Worm (Caenorhabditis elegans) whole organism, young adult: ENCODE measurements around the gene C50D2.6.

Source experiments
- B0261.1 ChIP-seq: sonication (generic microtip); optimal IDR thresholded peaks from 2 replicates; lab custom pipeline; 2016; ENCODE audit warnings: mild to moderate bottlenecking, missing genetic modification characterization, moderate library complexity, missing compliant biosample characterization
- B0336.3 ChIP-seq: fragments of 200-800 bp; sonication (Bioruptor generic); IDR thresholded peaks from 2 replicates; pipeline ENCODE4 v1.3.6; 2022; ENCODE audit warnings: missing genetic modification characterization, missing compliant biosample characterization
- D2030.7 ChIP-seq: fragments of 200-800 bp; sonication (Bioruptor generic); IDR thresholded peaks from 2 replicates; pipeline ENCODE4 v1.3.6; 2022; ENCODE audit warnings: missing genetic modification reagents, missing genetic modification characterization, missing compliant biosample characterization
- F52B5.7 ChIP-seq: sonication (generic microtip); optimal IDR thresholded peaks from 2 replicates; lab custom pipeline; 2016; ENCODE audit warnings: mild to moderate bottlenecking, missing genetic modification characterization, missing compliant biosample characterization
- Y53G8AR.9 ChIP-seq: fragments of 200-800 bp; sonication (Bioruptor generic); conservative IDR thresholded peaks from 2 replicates; pipeline ENCODE4 v1.3.6; 2022; ENCODE audit warnings: missing genetic modification reagents, missing genetic modification characterization, missing compliant biosample characterization
- Y56A3A.18 ChIP-seq: fragments of 200-800 bp; sonication (Bioruptor generic); IDR thresholded peaks from 2 replicates; pipeline ENCODE4 v1.3.6; 2022; ENCODE audit warnings: missing genetic modification reagents, missing genetic modification characterization, missing compliant biosample characterization
- Y79H2A.3 ChIP-seq: fragments of 200-800 bp; sonication (Bioruptor generic); conservative IDR thresholded peaks from 2 replicates; pipeline ENCODE4 v1.3.6; 2022; ENCODE audit warnings: missing genetic modification reagents, missing genetic modification characterization, missing compliant biosample characterization
- atf-7 ChIP-seq: sonication (generic microtip); optimal IDR thresholded peaks from 2 replicates; lab custom pipeline; 2017; ENCODE audit warnings: mild to moderate bottlenecking, missing genetic modification characterization, missing compliant biosample characterization
- athp-1 ChIP-seq: sonication (generic microtip); optimal IDR thresholded peaks from 2 replicates; lab custom pipeline; 2017; ENCODE audit warnings: mild to moderate bottlenecking, missing genetic modification characterization, missing compliant biosample characterization
- attf-3 ChIP-seq: fragments of 200-800 bp; sonication (Bioruptor generic); conservative IDR thresholded peaks from 2 replicates; pipeline ENCODE4 v1.3.6; 2022; ENCODE audit warnings: missing genetic modification reagents, missing genetic modification characterization, missing compliant biosample characterization
- cebp-2 ChIP-seq: fragments of 200-800 bp; sonication (Bioruptor generic); IDR thresholded peaks from 2 replicates; pipeline ENCODE4 v1.3.6; 2022; ENCODE audit warnings: missing genetic modification characterization, missing compliant biosample characterization
- ceh-100 ChIP-seq: fragments of 200-800 bp; sonication (Bioruptor generic); IDR thresholded peaks from 2 replicates; pipeline ENCODE4 v1.3.6; 2022; ENCODE audit warnings: missing genetic modification reagents, missing genetic modification characterization, missing compliant biosample characterization
- ceh-40 ChIP-seq: fragments of 200-800 bp; sonication (Bioruptor generic); IDR thresholded peaks from 2 replicates; pipeline ENCODE4 v1.3.6; 2022; ENCODE audit warnings: missing genetic modification characterization, missing compliant biosample characterization
- ceh-91 ChIP-seq: fragments of 200-800 bp; sonication (Bioruptor generic); IDR thresholded peaks from 2 replicates; pipeline ENCODE4 v1.3.6; 2022; ENCODE audit warnings: missing genetic modification reagents, missing genetic modification characterization, missing compliant biosample characterization
- chd-7 ChIP-seq: sonication (generic microtip); optimal IDR thresholded peaks from 2 replicates; lab custom pipeline; 2016; ENCODE audit warnings: mild to moderate bottlenecking, missing genetic modification characterization, moderate library complexity, missing compliant biosample characterization
- dox-1 ChIP-seq: fragments of 200-800 bp; sonication (Bioruptor generic); IDR thresholded peaks from 2 replicates; pipeline ENCODE4 v1.3.6; 2022; ENCODE audit warnings: missing genetic modification reagents, missing genetic modification characterization, missing compliant biosample characterization
- dpff-1 ChIP-seq: sonication (generic microtip); optimal IDR thresholded peaks from 2 replicates; lab custom pipeline; 2017; ENCODE audit warnings: mild to moderate bottlenecking, missing genetic modification characterization, missing compliant biosample characterization
- efl-1 ChIP-seq: fragments of 150-350 bp; optimal IDR thresholded peaks from 2 replicates; lab custom pipeline; 2014; ENCODE audit warnings: missing biosample characterization, missing genetic modification reagents, missing genetic modification characterization
- egrh-3 ChIP-seq: fragments of 200-800 bp; sonication (Bioruptor generic); IDR thresholded peaks from 2 replicates; pipeline ENCODE4 v1.3.6; 2022; ENCODE audit warnings: missing genetic modification reagents, missing genetic modification characterization, missing compliant biosample characterization
- hmg-20 ChIP-seq: fragments of 200-800 bp; sonication (Bioruptor generic); IDR thresholded peaks from 2 replicates; pipeline ENCODE4 v1.3.6; 2022; ENCODE audit warnings: missing genetic modification reagents, missing genetic modification characterization, missing compliant biosample characterization
- hrde-1 ChIP-seq: sonication (generic microtip); optimal IDR thresholded peaks from 2 replicates; lab custom pipeline; 2016; ENCODE audit warnings: missing genetic modification characterization, mild to moderate bottlenecking, missing compliant biosample characterization, moderate library complexity, missing genotype, missing genetic modification reagents, borderline replicate concordance
- lin-35 ChIP-seq, 3 experiments: fragments of 150-350 bp in 2 of 3; sonication (generic microtip) in 1 of 3; optimal IDR thresholded peaks; 2 replicates each; lab custom pipeline; 2014 to 2018; ENCODE audit warnings: missing biosample characterization in 3 of 3, missing genetic modification characterization in 3 of 3, missing genetic modification reagents in 3 of 3
- madf-10 ChIP-seq: sonication (generic microtip); optimal IDR thresholded peaks from 2 replicates; lab custom pipeline; 2016; ENCODE audit warnings: mild to moderate bottlenecking, missing genetic modification characterization, missing compliant biosample characterization
- madf-3 ChIP-seq: fragments of 200-800 bp; sonication (Bioruptor generic); IDR thresholded peaks from 2 replicates; pipeline ENCODE4 v1.3.6; 2022; ENCODE audit warnings: missing genetic modification reagents, missing genetic modification characterization, missing compliant biosample characterization
- mcd-1 ChIP-seq: fragments of 200-800 bp; sonication (Bioruptor generic); IDR thresholded peaks from 2 replicates; pipeline ENCODE4 v1.3.6; 2022; ENCODE audit warnings: missing genetic modification reagents, missing genetic modification characterization, missing compliant biosample characterization
- mel-28 ChIP-seq: sonication (generic microtip); optimal IDR thresholded peaks from 2 replicates; lab custom pipeline; 2016; ENCODE audit warnings: borderline replicate concordance, mild to moderate bottlenecking, missing genetic modification characterization, missing compliant biosample characterization
- nfya-1 ChIP-seq: sonication (generic microtip); optimal IDR thresholded peaks from 2 replicates; lab custom pipeline; 2017; ENCODE audit warnings: antibody characterized with exemption, missing compliant biosample characterization, missing genetic modification characterization, borderline replicate concordance; ENCODE audit not compliant: insufficient read depth
- nfya-2 ChIP-seq: fragments of 200-800 bp; sonication (Bioruptor generic); IDR thresholded peaks from 2 replicates; pipeline ENCODE4 v1.3.6; 2022; ENCODE audit warnings: missing genetic modification reagents, missing genetic modification characterization, missing compliant biosample characterization
- nhr-179 ChIP-seq: sonication (generic microtip); optimal IDR thresholded peaks from 2 replicates; lab custom pipeline; 2016; ENCODE audit warnings: mild to moderate bottlenecking, missing genetic modification characterization, missing compliant biosample characterization
- pbrm-1 ChIP-seq: fragments of 200-800 bp; sonication (Bioruptor generic); IDR thresholded peaks from 2 replicates; pipeline ENCODE4 v1.3.6; 2022; ENCODE audit warnings: missing genetic modification reagents, missing genetic modification characterization, missing compliant biosample characterization
- rec-8 ChIP-seq, 2 experiments: sonication (generic microtip); optimal IDR thresholded peaks; 2 replicates each; lab custom pipeline; 2016; ENCODE audit warnings: mild to moderate bottlenecking in 2 of 2, missing genetic modification characterization in 2 of 2, missing genetic modification reagents in 2 of 2, missing genotype in 2 of 2, missing biosample characterization in 1 of 2, missing compliant biosample characterization in 1 of 2, moderate library complexity in 1 of 2
- somi-1 ChIP-seq: fragments of 200-800 bp; sonication (Bioruptor generic); optimal IDR thresholded peaks from 2 replicates; lab custom pipeline; 2018; ENCODE audit warnings: mild to moderate bottlenecking, missing genetic modification characterization, missing compliant biosample characterization
- unc-62 ChIP-seq: fragments of 150-350 bp; optimal IDR thresholded peaks from 2 replicates; lab custom pipeline; 2014; ENCODE audit warnings: missing biosample characterization, missing genetic modification reagents, missing genetic modification characterization
- zfh-2 ChIP-seq: fragments of 200-800 bp; sonication (Bioruptor generic); conservative IDR thresholded peaks from 2 replicates; pipeline ENCODE4 v1.3.6; 2022; ENCODE audit warnings: missing genetic modification reagents, missing genetic modification characterization, missing compliant biosample characterization
- ztf-22 ChIP-seq: fragments of 200-800 bp; sonication (Bioruptor generic); optimal IDR thresholded peaks from 2 replicates; lab custom pipeline; 2018; ENCODE audit warnings: mild to moderate bottlenecking, missing genetic modification characterization, moderate library complexity, missing compliant biosample characterization
- ztf-3 ChIP-seq: fragments of 200-800 bp; sonication (Bioruptor generic); optimal IDR thresholded peaks from 2 replicates; lab custom pipeline; 2018; ENCODE audit warnings: mild to moderate bottlenecking, missing genetic modification characterization, missing compliant biosample characterization

Gene C50D2.6

DNA sequence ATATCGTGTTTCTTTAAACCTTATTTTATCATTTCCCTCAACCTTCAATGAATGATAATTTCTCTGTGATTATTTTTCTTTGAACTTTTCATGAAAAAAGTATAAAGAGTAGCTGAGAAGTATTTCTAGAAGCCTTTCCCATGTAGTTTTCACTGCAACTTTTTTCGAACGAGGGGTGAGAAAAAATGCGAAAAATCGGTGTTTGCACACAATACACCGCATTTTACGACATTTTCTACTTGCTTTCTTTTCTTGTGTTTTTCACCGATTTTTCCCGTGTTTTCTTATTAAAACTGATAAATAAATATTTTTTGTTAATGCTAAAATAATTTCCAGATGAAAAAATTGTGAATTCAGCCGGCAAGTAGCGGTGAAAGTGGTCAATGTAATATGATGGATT, 14.7 kb downstream of the C50D2.6 start, which contains the start of gene C50D2.10:
TSS of gene C50D2.10 (plus strand) at position 245 of the 400 bp plus-strand sequence.
- TF ChIP-seq mcd-1 (peak; percentile 25; the same call in 1 of the 2 replicates), attf-3 (GFP tag; lab: Robert Waterston, UW) (peak; percentile 70)
- TF ChIP-seq, all 124 proteins: peak for 2; not testable (repeated sequence) for 122

DNA sequence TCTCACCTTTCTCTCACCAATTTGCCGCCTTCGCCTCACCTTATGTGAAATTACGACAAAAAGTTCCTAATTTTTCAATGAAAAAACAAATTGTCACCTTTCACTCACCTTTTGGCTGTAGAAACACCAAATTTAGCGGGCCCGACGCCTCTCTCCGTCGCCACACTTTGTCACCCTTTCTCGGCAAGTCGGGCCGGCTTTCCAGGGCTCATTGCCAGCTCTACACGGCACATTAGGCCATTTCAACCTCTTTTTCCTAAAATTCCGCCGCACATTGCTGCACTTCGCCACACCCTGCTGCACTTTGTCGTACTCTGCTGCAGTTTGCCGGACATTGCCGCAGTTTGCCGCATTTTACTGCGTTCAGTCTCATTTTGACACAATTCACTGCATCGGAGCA, 16.9 kb downstream of the C50D2.6 start:
- TF ChIP-seq mel-28 (tag; lab: Kevin White, UChicago): no peak
- TF ChIP-seq ceh-91 (GFP tag; lab: Robert Waterston, UW): 0 out of 2 replicates have a peak, but pooled peaks have one; percentile 29
- no peak for TF ChIP-seq Y56A3A.18
- TF ChIP-seq B0336.3: 0 out of 2 replicates have a peak, but pooled peaks have one; percentile 42
- no peak for TF ChIP-seq lin-35 (GFP tag; optimal IDR thresholded peaks at IDR 0.05; lab: Kevin White, UChicago)
- TF ChIP-seq B0261.1 (tag; lab: Kevin White, UChicago): no peak
- no peak for TF ChIP-seq efl-1
- peak; percentile 71 for TF ChIP-seq zfh-2 (GFP tag; lab: Robert Waterston, UW)
- no peak for TF ChIP-seq Y53G8AR.9 (GFP tag; lab: Robert Waterston, UW)
- no peak for TF ChIP-seq unc-62 (GFP tag; lab: Kevin White, UChicago)
- TF ChIP-seq ztf-22 (GFP tag; lab: Kevin White, UChicago): no peak
- no peak for TF ChIP-seq nfya-1 (tag; lab: Kevin White, UChicago)
- no peak for TF ChIP-seq somi-1 (GFP tag; lab: Kevin White, UChicago)
- TF ChIP-seq athp-1 (tag; lab: Kevin White, UChicago): no peak
- no peak for TF ChIP-seq dpff-1 (tag; lab: Kevin White, UChicago)
- 0 out of 2 replicates have a peak, but pooled peaks have one; percentile 4 for TF ChIP-seq madf-3
- peak; percentile 50 for TF ChIP-seq F52B5.7
- peak; percentile 30 for TF ChIP-seq hrde-1

- TF ChIP-seq Y79H2A.3 (GFP tag; lab: Robert Waterston, UW) (no peak), athp-1 (tag; lab: Kevin White, UChicago) (no peak), nfya-2 (GFP tag; lab: Robert Waterston, UW) (no peak), unc-62 (GFP tag; lab: Kevin White, UChicago) (no peak), madf-10 (tag; lab: Kevin White, UChicago) (no peak), D2030.7 (GFP tag; lab: Robert Waterston, UW) (no peak), ztf-3 (GFP tag; lab: Kevin White, UChicago) (no peak), egrh-3 (no peak), cebp-2 (GFP tag; lab: Robert Waterston, UW) (no peak), lin-35 (GFP tag; optimal IDR thresholded peaks at IDR 0.05; lab: Kevin White, UChicago) (no peak), Y53G8AR.9 (GFP tag; lab: Robert Waterston, UW) (no peak)
These were observed 20.0 kb downstream of the C50D2.6 start, which contains the start of gene col-68 for ce11 chrII:104234-104633. Gene col-68, plus strand, starts transcription at chrII:104534.

- TF ChIP-seq ceh-91 (GFP tag; lab: Robert Waterston, UW): 0 out of 2 replicates have a peak, but pooled peaks have one; percentile 8
- TF ChIP-seq rec-8 (tag; optimal IDR thresholded peaks at IDR 0.05; lab: Kevin White, UChicago): peak in 1 of 2 experiments; percentile 6
- TF ChIP-seq zfh-2 (GFP tag; lab: Robert Waterston, UW): peak; percentile 71
- TF ChIP-seq atf-7 (tag; lab: Kevin White, UChicago): no peak
- TF ChIP-seq ceh-100 (GFP tag; lab: Robert Waterston, UW): no peak
- TF ChIP-seq nhr-179 (tag; lab: Kevin White, UChicago): no peak
- TF ChIP-seq ceh-40: no peak
- no peak for TF ChIP-seq chd-7 (tag; lab: Kevin White, UChicago)
- TF ChIP-seq pbrm-1 (GFP tag; lab: Robert Waterston, UW): no peak
- TF ChIP-seq hmg-20 (GFP tag; lab: Robert Waterston, UW): no peak
- peak; percentile 62; the same call in 1 of the 2 replicates for TF ChIP-seq egrh-3
- no peak for TF ChIP-seq nfya-2 (GFP tag; lab: Robert Waterston, UW)
- 0 out of 2 replicates have a peak, but pooled peaks have one; percentile 5 for TF ChIP-seq dox-1 (GFP tag; lab: Robert Waterston, UW)
- TF ChIP-seq, all 124 proteins: peak for 5
These were observed 21.2 kb downstream of the C50D2.6 start for ce11 chrII:105327-105882.
